Worm (Caenorhabditis elegans) whole organism, L4 larva: ENCODE measurements around the gene his-4.

Experiments used
- R02D3.7 ChIP-seq: fragments of 150-350 bp; sonication (generic microtip); optimal IDR thresholded peaks from 3 replicates; lab custom pipeline; 2014; ENCODE audit warnings: missing biosample characterization, missing genetic modification characterization
- aly-2 ChIP-seq: sonication (generic microtip); optimal IDR thresholded peaks from 2 replicates; lab custom pipeline; 2018; ENCODE audit warnings: missing biosample characterization, missing genetic modification characterization
- ama-1 ChIP-seq: fragments of 150-350 bp; optimal IDR thresholded peaks from 2 replicates; lab custom pipeline; 2014; ENCODE audit warnings: inconsistent platforms, mixed read lengths
- ceh-28 ChIP-seq: fragments of 150-350 bp; optimal IDR thresholded peaks from 2 replicates; lab custom pipeline; 2014; ENCODE audit warnings: missing biosample characterization, missing genetic modification reagents, missing genetic modification characterization
- cey-2 ChIP-seq: sonication (generic microtip); optimal IDR thresholded peaks from 3 replicates; lab custom pipeline; 2017; ENCODE audit warnings: missing genetic modification characterization, mild to moderate bottlenecking, missing compliant biosample characterization, antibody characterized with exemption, borderline replicate concordance; ENCODE audit not compliant: insufficient read depth
- dmd-9 ChIP-seq: fragments of 200-800 bp; sonication (Bioruptor generic); IDR thresholded peaks from 2 replicates; pipeline ENCODE4 v1.3.6; 2022; ENCODE audit warnings: missing genetic modification reagents, missing genetic modification characterization, missing compliant biosample characterization
- dpl-1 ChIP-seq: fragments of 150-350 bp; optimal IDR thresholded peaks from 2 replicates; lab custom pipeline; 2014; ENCODE audit warnings: missing biosample characterization, missing genetic modification reagents, missing genetic modification characterization
- fos-1 ChIP-seq: fragments of 150-350 bp; optimal IDR thresholded peaks from 2 replicates; lab custom pipeline; 2014; ENCODE audit warnings: missing biosample characterization, missing genetic modification characterization
- lin-39 ChIP-seq: fragments of 150-350 bp; optimal IDR thresholded peaks from 2 replicates; lab custom pipeline; 2014; ENCODE audit warnings: missing biosample characterization, missing genetic modification reagents, missing genetic modification characterization
- nhr-10 ChIP-seq: fragments of 150-350 bp; optimal IDR thresholded peaks from 2 replicates; lab custom pipeline; 2014; ENCODE audit warnings: missing biosample characterization, missing genetic modification characterization
- nhr-41 ChIP-seq: fragments of 200-800 bp; sonication (Bioruptor generic); IDR thresholded peaks from 2 replicates; pipeline ENCODE4 v1.3.6; 2022; ENCODE audit warnings: missing genetic modification reagents, missing genetic modification characterization, missing compliant biosample characterization
- nhr-77 ChIP-seq: fragments of 150-350 bp; optimal IDR thresholded peaks from 2 replicates; lab custom pipeline; 2014; ENCODE audit warnings: missing biosample characterization, missing genetic modification characterization
- snpc-4 ChIP-seq: fragments of 150-350 bp; optimal IDR thresholded peaks from 2 replicates; lab custom pipeline; 2014; ENCODE audit warnings: missing biosample characterization, missing genetic modification characterization
- unc-39 ChIP-seq: sonication (generic microtip); optimal IDR thresholded peaks from 2 replicates; lab custom pipeline; 2017; ENCODE audit warnings: missing biosample characterization, missing genetic modification characterization

DNA sequence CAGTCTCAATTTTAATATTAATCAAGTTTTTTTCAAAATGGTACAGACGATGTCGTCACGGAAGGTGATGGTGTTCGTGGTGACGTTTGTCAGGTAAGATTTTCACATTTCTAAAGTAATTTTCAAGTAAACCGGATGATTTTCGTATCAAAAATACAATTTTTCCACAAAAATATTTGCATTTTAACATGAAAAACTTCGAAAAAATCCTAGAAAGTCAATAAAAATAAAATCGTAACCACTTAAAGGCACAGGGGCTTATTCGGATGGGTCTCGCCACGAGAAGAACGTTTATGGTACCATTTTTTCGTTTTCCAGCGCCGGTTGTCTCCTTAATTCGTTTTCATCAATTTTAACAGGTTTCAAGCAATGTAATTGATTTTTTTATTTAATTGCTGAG, 16.0 kb downstream of the his-4 start, which contains the start of gene T10C6.6:
- TF ChIP-seq ceh-28 (tag; lab: Kevin White, UChicago), result no peak
- TF ChIP-seq lin-39 (tag; lab: Kevin White, UChicago), result no peak
- TF ChIP-seq dmd-9, result no peak
- no peak for TF ChIP-seq unc-39 (tag; lab: Kevin White, UChicago)
- no peak for TF ChIP-seq fos-1 (tag; lab: Kevin White, UChicago)
- no peak for TF ChIP-seq nhr-10 (tag; lab: Kevin White, UChicago)
- no peak for TF ChIP-seq nhr-41
- TF ChIP-seq dpl-1 (GFP tag; lab: Kevin White, UChicago), result peak; percentile 8
- no peak for TF ChIP-seq ama-1 (lab: Kevin White, UChicago)
- no peak for TF ChIP-seq nhr-77 (tag; lab: Kevin White, UChicago)
- TF ChIP-seq R02D3.7 (tag; lab: Kevin White, UChicago), result no peak
- no peak for TF ChIP-seq cey-2 (tag; lab: Kevin White, UChicago)
- TF ChIP-seq snpc-4 (tag; lab: Kevin White, UChicago), result no peak
- no peak for TF ChIP-seq aly-2 (tag; lab: Kevin White, UChicago)
